Worm (Caenorhabditis elegans): Measurements from ENCODE around the gene H01M10.2.

H01M10.2 gene

DNA sequence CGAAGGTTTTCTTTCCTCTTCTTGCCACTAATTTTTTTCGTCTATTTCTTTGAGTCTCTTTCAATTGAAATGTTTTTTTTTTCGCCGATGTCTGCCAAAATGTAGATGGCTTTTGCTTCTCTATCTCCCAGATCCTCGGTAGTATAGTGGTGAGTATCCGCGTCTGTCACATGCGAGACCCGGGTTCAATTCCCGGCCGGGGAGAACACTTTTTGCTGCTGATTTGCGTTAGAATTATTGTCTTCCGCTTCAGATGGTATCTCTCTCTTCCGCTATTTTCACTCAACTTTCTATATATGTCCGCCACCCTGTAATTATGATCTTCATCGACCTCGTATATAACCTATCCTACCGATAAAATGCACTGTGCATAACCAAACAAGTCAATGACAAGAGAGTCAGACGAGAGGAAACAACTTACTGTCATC is 32.1 kb downstream of the H01M10.2 start (continued):
- TF ChIP-seq tbx-7 (tag; optimal IDR thresholded peaks at IDR 0.05) (no peak), ceh-22 (tag; optimal IDR thresholded peaks at IDR 0.05) (no peak), ceh-30 (tag; optimal IDR thresholded peaks at IDR 0.05) (no peak), pros-1 (tag; optimal IDR thresholded peaks at IDR 0.05) (peak; percentile 44), sox-4 (tag; optimal IDR thresholded peaks at IDR 0.05) (peak; percentile 39), ahr-1 (tag; optimal IDR thresholded peaks at IDR 0.05) (no peak), hlh-13 (GFP tag; optimal IDR thresholded peaks at IDR 0.05) (peak; percentile 20), ceh-9 (tag; optimal IDR thresholded peaks at IDR 0.05) (no peak), ama-1 (optimal IDR thresholded peaks at IDR 0.05) (no peak), pat-9 (tag; optimal IDR thresholded peaks at IDR 0.05) (peak; percentile 34), rnt-1 (tag; optimal IDR thresholded peaks at IDR 0.05) (peak; percentile 62), fkh-6 (tag; optimal IDR thresholded peaks at IDR 0.05) (peak; percentile 13), ref-2 (tag; optimal IDR thresholded peaks at IDR 0.05) (peak; percentile 49), ceh-6 (GFP tag; optimal IDR thresholded peaks at IDR 0.05) (peak; percentile 10), nhr-11 (tag; optimal IDR thresholded peaks at IDR 0.05) (no peak), unc-42 (tag; optimal IDR thresholded peaks at IDR 0.05) (no peak), pha-2 (tag; optimal IDR thresholded peaks at IDR 0.05) (peak; percentile 66), ceh-19 (GFP tag; optimal IDR thresholded peaks at IDR 0.05) (peak; percentile 47), F13H6.1 (tag; optimal IDR thresholded peaks at IDR 0.05) (peak; percentile 11), ets-4 (tag; optimal IDR thresholded peaks at IDR 0.05) (peak; percentile 15), hlh-8 (tag; optimal IDR thresholded peaks at IDR 0.05) (no peak), nhr-232 (tag; optimal IDR thresholded peaks at IDR 0.05) (peak; percentile 30), tbx-2 (tag; optimal IDR thresholded peaks at IDR 0.05) (peak; percentile 69), ceh-24 (tag; optimal IDR thresholded peaks at IDR 0.05) (no peak), ceh-18 (tag; optimal IDR thresholded peaks at IDR 0.05) (peak; percentile 76), lin-11 (tag; optimal IDR thresholded peaks at IDR 0.05) (peak; percentile 52), gmeb-2 (tag; optimal IDR thresholded peaks at IDR 0.05) (peak; percentile 11), fkh-10 (GFP tag; optimal IDR thresholded peaks at IDR 0.05) (no peak), dve-1 (tag; optimal IDR thresholded peaks at IDR 0.05) (no peak), C08G9.2 (tag; optimal IDR thresholded peaks at IDR 0.05) (peak; percentile 27), pqm-1 (tag; optimal IDR thresholded peaks at IDR 0.05) (peak; percentile 39), npax-4 (tag; optimal IDR thresholded peaks at IDR 0.05) (peak; percentile 9), K02D7.2 (tag; optimal IDR thresholded peaks at IDR 0.05) (no peak), K09A11.1 (tag; optimal IDR thresholded peaks at IDR 0.05; ENCODE audit: insufficient read depth) (no peak), ceh-14 (tag; optimal IDR thresholded peaks at IDR 0.05) (peak; percentile 28), ceh-45 (GFP tag; IDR thresholded peaks at IDR 0.05) (0 out of 2 replicates have a peak, but pooled peaks have one; percentile 52), fax-1 (tag; optimal IDR thresholded peaks at IDR 0.05) (peak; percentile 29), hlh-15 (tag; optimal IDR thresholded peaks at IDR 0.05) (peak; percentile 46), odd-2 (tag; optimal IDR thresholded peaks at IDR 0.05) (no peak), hlh-30 (tag; optimal IDR thresholded peaks at IDR 0.05; ENCODE audit: insufficient read depth) (peak; percentile 66), pax-1 (tag; optimal IDR thresholded peaks at IDR 0.05) (no peak), T23F11.4 (GFP tag; optimal IDR thresholded peaks at IDR 0.05) (peak; percentile 5), ceh-48 (tag; optimal IDR thresholded peaks at IDR 0.05) (peak; percentile 8), pag-3 (tag; optimal IDR thresholded peaks at IDR 0.05; ENCODE audit: borderline replicate concordance) (no peak), C38D4.7 (GFP tag; optimal IDR thresholded peaks at IDR 0.05) (peak; percentile 50)

Measured in whole organism, late embryonic.